Fruit fly (Drosophila melanogaster) whole organism, wandering third instar larva: Measurements from ENCODE around the gene CG31245.

Experiments used
- Abd-B ChIP-seq: fragments of >200 bp; optimal IDR thresholded peaks from 2 replicates; lab custom pipeline; 2017; ENCODE audit warnings: missing biosample characterization, missing genetic modification characterization
- CG32264 ChIP-seq: fragments of 200-800 bp; sonication (Bioruptor generic); optimal IDR thresholded peaks from 2 replicates; lab custom pipeline; 2016; ENCODE audit warnings: missing biosample characterization, missing genetic modification characterization
- CG9705 ChIP-seq: fragments of 200-800 bp; sonication (Bioruptor generic); optimal IDR thresholded peaks from 2 replicates; lab custom pipeline; 2018; ENCODE audit warnings: missing biosample characterization, mild to moderate bottlenecking, missing genetic modification characterization
- CrebA ChIP-seq: fragments of 200-800 bp; sonication (Bioruptor generic); optimal IDR thresholded peaks from 2 replicates; lab custom pipeline; 2016; ENCODE audit warnings: missing biosample characterization, mild to moderate bottlenecking, missing genetic modification characterization, borderline replicate concordance
- Dfd ChIP-seq: fragments of >200 bp; optimal IDR thresholded peaks from 2 replicates; lab custom pipeline; 2017; ENCODE audit warnings: missing biosample characterization, missing genetic modification characterization
- Dif ChIP-seq: fragments of 200-275, 200-300 bp; sonication (Bioruptor generic); optimal IDR thresholded peaks from 2 replicates; lab custom pipeline; 2018; ENCODE audit warnings: missing biosample characterization, missing genetic modification characterization; ENCODE audit not compliant: partially characterized antibody
- GATAd ChIP-seq: sonication (Bioruptor generic); optimal IDR thresholded peaks from 2 replicates; lab custom pipeline; 2016; ENCODE audit warnings: missing biosample characterization, missing genetic modification characterization
- HLH106 ChIP-seq: fragments of 200-800 bp; optimal IDR thresholded peaks from 3 replicates; lab custom pipeline; 2019; ENCODE audit warnings: missing biosample characterization, mild to moderate bottlenecking, missing genetic modification characterization, moderate library complexity
- Hr78 ChIP-seq: fragments of >200 bp; optimal IDR thresholded peaks from 2 replicates; lab custom pipeline; 2017; ENCODE audit warnings: missing biosample characterization, missing genetic modification characterization
- Jra ChIP-seq: sonication (Bioruptor generic); optimal IDR thresholded peaks from 2 replicates; lab custom pipeline; 2016; ENCODE audit warnings: missing biosample characterization, missing genetic modification characterization
- Mio ChIP-seq: sonication (Bioruptor generic); optimal IDR thresholded peaks from 2 replicates; lab custom pipeline; 2016; ENCODE audit warnings: missing biosample characterization, missing genetic modification characterization
- Myc ChIP-seq: fragments of >200 bp; optimal IDR thresholded peaks from 2 replicates; lab custom pipeline; 2017
- N ChIP-seq: fragments of >200 bp; optimal IDR thresholded peaks from 2 replicates; lab custom pipeline; 2018; ENCODE audit warnings: missing biosample characterization, missing external identifiers, missing genetic modification characterization
- Rel ChIP-seq, 2 experiments: fragments of 200-800 bp; sonication (Bioruptor generic) in 1 of 2; optimal IDR thresholded peaks; 2 replicates in 1 of 2; 3 replicates in 1 of 2; lab custom pipeline; 2016 to 2019; ENCODE audit warnings: mild to moderate bottlenecking in 2 of 2, missing biosample characterization in 2 of 2, missing genetic modification characterization in 2 of 2, moderate library complexity in 1 of 2
- Sp1 ChIP-seq: fragments of 200-800 bp; sonication (Bioruptor generic); optimal IDR thresholded peaks from 3 replicates; lab custom pipeline; 2019; ENCODE audit warnings: missing biosample characterization, mild to moderate bottlenecking, missing genetic modification characterization, moderate library complexity
- Vsx2 ChIP-seq: fragments of 200-300, 225-300 bp; sonication (Bioruptor generic); optimal IDR thresholded peaks from 2 replicates; lab custom pipeline; 2018; ENCODE audit warnings: missing biosample characterization, missing genetic modification characterization; ENCODE audit not compliant: partially characterized antibody
- br ChIP-seq: fragments of 200-800 bp; sonication (Bioruptor generic); optimal IDR thresholded peaks from 2 replicates; lab custom pipeline; 2016; ENCODE audit warnings: missing biosample characterization, missing genetic modification characterization
- brk ChIP-seq: fragments of 200-800 bp; sonication (Bioruptor generic); optimal IDR thresholded peaks from 2 replicates; lab custom pipeline; 2016; ENCODE audit warnings: missing biosample characterization, mild to moderate bottlenecking, missing genetic modification characterization
- dsf ChIP-seq: sonication (Bioruptor generic); optimal IDR thresholded peaks from 2 replicates; lab custom pipeline; 2016; ENCODE audit warnings: missing biosample characterization, missing genetic modification characterization, borderline replicate concordance
- ey ChIP-seq: fragments of 200-800 bp; sonication (Bioruptor generic); optimal IDR thresholded peaks from 2 replicates; lab custom pipeline; 2016; ENCODE audit warnings: missing biosample characterization, missing genetic modification characterization
- foxo ChIP-seq, 2 experiments: fragments of 200-800 bp; sonication (Bioruptor generic); optimal IDR thresholded peaks; 2 replicates in 1 of 2; 3 replicates in 1 of 2; lab custom pipeline; 2016 to 2017; ENCODE audit warnings: missing biosample characterization in 2 of 2, missing genetic modification characterization in 2 of 2
- fru ChIP-seq: fragments of 200-800 bp; sonication (Bioruptor generic); optimal IDR thresholded peaks from 3 replicates; lab custom pipeline; 2016; ENCODE audit warnings: missing biosample characterization, mild to moderate bottlenecking, missing genetic modification characterization
- h ChIP-seq: fragments of 200-800 bp; sonication (Bioruptor generic); optimal IDR thresholded peaks from 3 replicates; lab custom pipeline; 2016; ENCODE audit warnings: missing biosample characterization, mild to moderate bottlenecking, missing genetic modification characterization
- jim ChIP-seq: fragments of 175-275, 200-325 bp; sonication (Bioruptor generic); optimal IDR thresholded peaks from 2 replicates; lab custom pipeline; 2016; ENCODE audit warnings: missing biosample characterization, mild to moderate bottlenecking, missing genetic modification characterization
- lola ChIP-seq: fragments of >200 bp; optimal IDR thresholded peaks from 2 replicates; lab custom pipeline; 2017; ENCODE audit warnings: missing biosample characterization, missing genetic modification characterization
- pan ChIP-seq: fragments of >200 bp; optimal IDR thresholded peaks from 2 replicates; lab custom pipeline; 2017
- psq ChIP-seq: fragments of 200-800 bp; sonication (Bioruptor generic); optimal IDR thresholded peaks from 3 replicates; lab custom pipeline; 2017; ENCODE audit warnings: missing biosample characterization, mild to moderate bottlenecking, missing genetic modification characterization, moderate library complexity
- rgr ChIP-seq: fragments of 200-800 bp; sonication (Bioruptor generic); optimal IDR thresholded peaks from 3 replicates; lab custom pipeline; 2016; ENCODE audit warnings: missing biosample characterization, mild to moderate bottlenecking, missing genetic modification characterization
- sage ChIP-seq: fragments of 200-800 bp; sonication (Bioruptor generic); optimal IDR thresholded peaks from 2 replicates; lab custom pipeline; 2016; ENCODE audit warnings: missing biosample characterization, mild to moderate bottlenecking, missing genetic modification characterization
- sv ChIP-seq: fragments of 200-800 bp; sonication (Bioruptor generic); optimal IDR thresholded peaks from 3 replicates; lab custom pipeline; 2016; ENCODE audit warnings: missing biosample characterization, missing genetic modification characterization
- usp ChIP-seq: fragments of >200 bp; optimal IDR thresholded peaks from 2 replicates; lab custom pipeline; 2017; ENCODE audit warnings: missing biosample characterization, missing genetic modification characterization
- woc ChIP-seq: sonication (Bioruptor generic); optimal IDR thresholded peaks from 2 replicates; lab custom pipeline; 2016; ENCODE audit warnings: missing biosample characterization, mild to moderate bottlenecking, missing genetic modification characterization

The CG31245 gene

DNA sequence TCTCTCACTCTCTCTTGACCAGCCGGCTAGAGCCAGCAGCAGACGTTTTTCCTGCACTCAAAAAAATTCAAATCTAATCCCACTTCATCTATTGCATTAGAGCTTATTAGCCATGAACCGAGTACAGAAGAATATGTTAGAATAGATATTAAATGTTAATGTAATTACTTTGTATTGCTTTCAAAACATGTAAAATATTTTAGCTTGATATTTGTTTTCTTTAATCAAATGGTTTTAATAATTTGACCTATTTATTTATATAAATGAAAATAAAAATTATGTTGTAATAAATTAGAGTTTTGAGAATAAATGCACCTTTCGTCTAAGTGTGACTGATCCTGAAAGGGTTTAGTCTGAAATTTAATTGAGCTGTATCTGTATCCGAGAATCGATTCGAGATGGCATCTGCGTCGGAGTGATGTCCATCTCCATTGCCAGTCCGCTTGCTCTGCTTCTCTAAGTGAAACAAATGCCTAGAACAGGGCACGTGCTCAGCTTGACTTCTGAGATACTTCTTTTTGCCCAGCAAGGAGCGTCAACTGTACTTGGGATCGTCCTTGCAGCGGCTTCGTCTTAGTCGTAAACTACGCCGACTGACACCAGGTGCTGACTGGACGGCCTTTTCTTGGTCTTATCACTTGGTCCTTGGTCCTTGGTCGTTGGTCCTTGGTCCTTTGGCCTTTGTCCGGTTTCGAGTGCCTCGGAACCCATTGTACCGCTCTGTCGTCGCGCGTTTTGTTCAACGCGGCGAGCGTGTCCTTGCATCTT, 36.5 kb downstream of the CG31245 start:
- TF ChIP-seq h (GFP tag; lab: Kevin White, UChicago) (no peak), foxo (GFP tag; optimal IDR thresholded peaks at IDR 0.05; lab: Kevin White, UChicago) (no peak), Dfd (GFP tag; lab: Kevin White, UChicago) (no peak), sage (no peak), N (GFP tag; lab: Kevin White, UChicago) (no peak), Rel (GFP tag; optimal IDR thresholded peaks at IDR 0.05; lab: Kevin White, UChicago) (no peak), Rel (tag; optimal IDR thresholded peaks at IDR 0.05; lab: Kevin White, UChicago) (no peak), dsf (GFP tag; lab: Kevin White, UChicago) (no peak), pan (lab: Kevin White, UChicago) (no peak), Hr78 (GFP tag; lab: Kevin White, UChicago) (no peak), sv (no peak), CG32264 (GFP tag; lab: Kevin White, UChicago) (no peak), CrebA (GFP tag; lab: Kevin White, UChicago) (no peak)

DNA sequence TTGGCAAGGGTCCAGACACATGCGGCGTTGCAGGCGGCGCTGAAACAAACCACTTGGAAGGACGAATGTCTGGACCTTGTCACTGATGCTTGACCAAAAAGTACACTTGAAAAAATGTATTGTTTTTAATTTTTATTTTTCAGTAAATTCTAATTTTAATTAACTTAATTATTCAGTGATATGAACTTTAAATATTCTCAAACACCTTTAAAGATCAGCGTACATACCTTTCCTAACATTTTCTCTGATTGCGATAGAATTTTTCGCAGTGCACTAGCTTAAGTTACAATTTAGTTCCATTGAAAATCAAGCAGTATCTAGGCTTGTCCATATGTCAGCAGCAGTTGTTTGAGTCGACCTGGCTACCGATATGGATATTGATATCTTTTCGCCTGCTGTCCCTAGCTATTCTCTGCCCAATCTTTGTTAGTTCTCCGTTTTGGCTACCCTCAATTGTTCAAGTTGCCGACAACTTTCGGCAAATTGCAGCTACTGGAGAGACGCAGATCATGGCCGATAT, 37.8 kb downstream of the CG31245 start:
- TF ChIP-seq Abd-B (no peak), Mio (GFP tag; lab: Kevin White, UChicago) (no peak), Dif (GFP tag; lab: Kevin White, UChicago) (no peak), sage (no peak)
- TF ChIP-seq, all 38 proteins: peak for 0

DNA sequence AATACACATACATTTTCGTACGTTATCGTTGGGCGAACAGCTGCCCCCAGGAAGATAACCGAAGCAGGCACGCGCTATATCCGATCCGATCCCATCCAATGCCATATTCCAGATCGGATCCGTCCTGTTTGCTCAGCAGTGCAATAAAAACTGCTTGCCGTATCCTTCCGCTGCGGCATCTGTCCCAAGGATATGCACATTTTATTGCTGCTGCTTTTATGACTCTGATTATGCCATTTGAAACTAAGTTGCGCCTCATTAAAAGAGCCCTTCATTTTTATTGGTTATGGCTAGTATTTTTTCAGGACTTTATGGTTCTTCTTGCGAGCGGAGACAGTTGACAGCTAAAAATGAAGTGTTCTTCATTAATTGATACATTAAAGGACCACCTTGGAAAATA, 41.5 kb downstream of the CG31245 start:
- no peak for TF ChIP-seq HLH106 (tag; lab: Kevin White, UChicago)

DNA sequence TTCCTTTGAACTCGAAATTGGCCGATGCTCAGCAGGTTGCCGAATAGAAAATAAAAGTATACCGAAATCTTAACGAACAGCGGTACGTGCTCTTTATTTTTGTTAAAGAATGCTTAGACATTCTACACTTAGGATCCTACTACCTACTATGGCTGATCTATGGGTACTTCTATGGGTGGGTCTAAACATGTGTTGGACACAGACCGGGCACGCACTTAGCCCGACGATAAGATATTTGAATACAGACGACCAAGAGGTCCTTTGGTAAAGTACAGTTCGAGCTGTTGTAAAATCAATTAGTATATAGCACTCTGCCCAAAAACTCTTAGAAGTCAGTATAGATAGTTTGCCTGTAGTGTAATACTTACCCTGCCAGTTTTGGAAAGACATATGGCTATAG, 44.5 kb downstream of the CG31245 start:
- TF ChIP-seq CG9705 (GFP tag; lab: Kevin White, UChicago) (no peak), sv (no peak), woc (GFP tag; lab: Kevin White, UChicago) (no peak), br (no peak), h (GFP tag; lab: Kevin White, UChicago) (no peak), pan (lab: Kevin White, UChicago) (no peak), Jra (GFP tag; lab: Kevin White, UChicago) (no peak), Dfd (GFP tag; lab: Kevin White, UChicago) (no peak), Hr78 (GFP tag; lab: Kevin White, UChicago) (no peak), foxo (GFP tag; optimal IDR thresholded peaks at IDR 0.05; lab: Kevin White, UChicago) (no peak), ey (GFP tag; lab: Kevin White, UChicago) (no peak), rgr (GFP tag; lab: Kevin White, UChicago) (no peak), dsf (GFP tag; lab: Kevin White, UChicago) (no peak), sage (no peak), Dif (GFP tag; lab: Kevin White, UChicago) (no peak), lola (no peak)

DNA sequence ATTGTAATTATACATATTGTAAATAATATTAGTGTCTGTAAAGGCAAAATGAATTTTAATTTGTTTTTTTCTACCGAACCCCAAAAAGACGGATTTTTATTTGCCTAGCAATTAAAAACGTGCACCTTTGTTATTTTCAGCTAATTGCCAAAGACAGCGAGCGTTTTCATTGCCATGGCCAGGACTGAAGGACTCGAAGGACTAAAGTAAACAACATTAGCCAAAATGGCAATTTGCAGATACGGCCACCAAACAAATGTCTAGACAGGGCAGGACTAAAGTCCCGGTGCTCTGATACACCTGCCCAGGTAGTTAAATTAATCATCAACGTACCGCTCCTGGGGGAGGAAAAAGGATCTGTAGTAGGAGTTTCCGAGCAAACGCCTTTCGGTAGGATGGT, 45.0 kb downstream of the CG31245 start:
- TF ChIP-seq Vsx2, result no peak
- no peak for TF ChIP-seq Jra (GFP tag; lab: Kevin White, UChicago)
- TF ChIP-seq HLH106 (tag; lab: Kevin White, UChicago), result no peak
- no peak for TF ChIP-seq foxo (GFP tag; optimal IDR thresholded peaks at IDR 0.05; lab: Kevin White, UChicago)
- TF ChIP-seq usp (GFP tag; lab: Kevin White, UChicago), result no peak
- no peak for TF ChIP-seq Sp1
- no peak for TF ChIP-seq br
- TF ChIP-seq h (GFP tag; lab: Kevin White, UChicago), result no peak
- no peak for TF ChIP-seq jim
- TF ChIP-seq fru (GFP tag; lab: Kevin White, UChicago), result no peak
- no peak for TF ChIP-seq GATAd (GFP tag; lab: Kevin White, UChicago)
- no peak for TF ChIP-seq brk
- no peak for TF ChIP-seq Rel (GFP tag; optimal IDR thresholded peaks at IDR 0.05; lab: Kevin White, UChicago)
- no peak for TF ChIP-seq Rel (tag; optimal IDR thresholded peaks at IDR 0.05; lab: Kevin White, UChicago)
- no peak for TF ChIP-seq woc (GFP tag; lab: Kevin White, UChicago)
- no peak for TF ChIP-seq CG32264 (GFP tag; lab: Kevin White, UChicago)
- TF ChIP-seq Dfd (GFP tag; lab: Kevin White, UChicago), result no peak
- no peak for TF ChIP-seq psq (GFP tag; lab: Kevin White, UChicago)
- no peak for TF ChIP-seq Mio (GFP tag; lab: Kevin White, UChicago)
- no peak for TF ChIP-seq Hr78 (GFP tag; lab: Kevin White, UChicago)
- TF ChIP-seq Myc (lab: Kevin White, UChicago), result no peak
